Worm (Caenorhabditis elegans): ENCODE measurements around the gene ZK328.6.

The ZK328.6 gene

DNA sequence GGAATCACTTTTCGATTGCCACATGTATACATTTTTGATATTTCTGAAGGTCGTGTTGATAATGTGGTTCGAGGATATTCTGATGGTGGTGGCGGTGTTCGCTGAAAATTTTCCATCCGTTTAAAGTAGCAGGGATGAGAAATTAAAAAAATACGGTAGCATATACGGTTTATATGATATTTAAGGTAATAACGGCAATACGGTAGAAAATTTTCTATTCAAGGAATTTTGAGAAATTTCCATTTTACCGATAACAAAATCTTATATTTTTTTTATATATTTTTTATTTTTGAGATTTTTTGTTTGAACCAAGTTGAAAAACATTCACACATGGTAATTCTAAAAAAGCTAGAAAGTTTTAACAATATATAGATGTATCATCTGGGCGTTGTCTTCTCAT is at the start of gene ZK328.6:
Gene ZK328.6, minus strand, starts transcription at position 101 of the 400 bp plus-strand sequence.
- TF ChIP-seq lsy-2 (tag; optimal IDR thresholded peaks at IDR 0.05) (no peak), nhr-76 (tag; optimal IDR thresholded peaks at IDR 0.05) (no peak), pha-4 (tag; optimal IDR thresholded peaks at IDR 0.05) (no peak), ceh-43 (GFP tag; optimal IDR thresholded peaks at IDR 0.05) (no peak), elt-1 (tag; optimal IDR thresholded peaks at IDR 0.05; ENCODE audit: borderline replicate concordance, insufficient read depth) (no peak), mep-1 (tag; optimal IDR thresholded peaks at IDR 0.05) (no peak), lin-13 (tag; optimal IDR thresholded peaks at IDR 0.05) (no peak)

DNA sequence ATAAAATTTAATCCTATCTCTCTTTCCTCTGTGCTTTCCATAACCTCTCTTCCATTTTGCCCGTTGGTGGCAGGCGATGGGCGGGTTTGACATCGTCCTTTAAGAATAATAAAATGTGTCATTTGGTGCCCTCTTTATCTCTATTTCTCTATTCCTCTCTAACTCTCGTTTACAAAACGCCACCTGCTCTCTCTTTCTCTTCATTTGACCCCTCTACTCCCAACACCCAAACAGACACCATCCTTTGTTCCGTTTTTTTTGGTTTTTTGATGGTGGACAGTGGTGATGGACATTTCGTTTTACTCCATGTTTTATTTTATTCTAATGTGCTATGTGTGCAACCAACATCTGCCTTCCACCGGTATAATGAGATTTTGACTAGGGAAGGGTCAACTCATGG is 48.5 kb upstream of the ZK328.6 start:
- TF ChIP-seq nhr-76 (tag; optimal IDR thresholded peaks at IDR 0.05): no peak
- TF ChIP-seq ces-1 (GFP tag; optimal IDR thresholded peaks at IDR 0.05): peak; percentile 31
- no peak for TF ChIP-seq ham-2 (GFP tag; optimal IDR thresholded peaks at IDR 0.05)
- no peak for TF ChIP-seq mep-1 (tag; optimal IDR thresholded peaks at IDR 0.05)
- TF ChIP-seq bed-3 (GFP tag; optimal IDR thresholded peaks at IDR 0.05): no peak
- TF ChIP-seq mls-2 (tag; optimal IDR thresholded peaks at IDR 0.05): no peak
- no peak for TF ChIP-seq unc-39 (tag; optimal IDR thresholded peaks at IDR 0.05)
- TF ChIP-seq unc-120 (tag; optimal IDR thresholded peaks at IDR 0.05; ENCODE audit: poor library complexity, severe bottlenecking): no peak
- no peak for TF ChIP-seq ceh-83 (GFP tag; optimal IDR thresholded peaks at IDR 0.05)
- TF ChIP-seq nhr-12 (tag; optimal IDR thresholded peaks at IDR 0.05): no peak
- peak; percentile 44 for TF ChIP-seq cnd-1 (tag; optimal IDR thresholded peaks at IDR 0.05)
- TF ChIP-seq M03D4.4 (tag; optimal IDR thresholded peaks at IDR 0.05): peak; percentile 41
- TF ChIP-seq flh-1 (GFP tag; optimal IDR thresholded peaks at IDR 0.05): no peak
- no peak for TF ChIP-seq lin-13 (tag; optimal IDR thresholded peaks at IDR 0.05)
- no peak for TF ChIP-seq nhr-28 (tag; optimal IDR thresholded peaks at IDR 0.05)
- peak; percentile 94 for TF ChIP-seq hlh-1 (tag; optimal IDR thresholded peaks at IDR 0.05)
- no peak for TF ChIP-seq sem-2 (GFP tag; optimal IDR thresholded peaks at IDR 0.05)
- TF ChIP-seq elt-1 (tag; optimal IDR thresholded peaks at IDR 0.05; ENCODE audit: borderline replicate concordance, insufficient read depth): no peak
- no peak for TF ChIP-seq lsy-2 (tag; optimal IDR thresholded peaks at IDR 0.05)
- TF ChIP-seq tbx-8 (GFP tag; optimal IDR thresholded peaks at IDR 0.05): no peak
- peak; percentile 68 for TF ChIP-seq unc-62 (GFP tag; optimal IDR thresholded peaks at IDR 0.05)
- TF ChIP-seq pha-4 (tag; optimal IDR thresholded peaks at IDR 0.05): no peak
- no peak for TF ChIP-seq blmp-1 (tag; optimal IDR thresholded peaks at IDR 0.05)
- no peak for TF ChIP-seq mab-5 (tag; optimal IDR thresholded peaks at IDR 0.05)
- TF ChIP-seq lin-32 (GFP tag; optimal IDR thresholded peaks at IDR 0.05): peak; percentile 41
- peak; percentile 33 for TF ChIP-seq nhr-2 (tag; optimal IDR thresholded peaks at IDR 0.05)
- TF ChIP-seq ceh-43 (GFP tag; optimal IDR thresholded peaks at IDR 0.05): no peak
- TF ChIP-seq nhr-237 (tag; optimal IDR thresholded peaks at IDR 0.05): no peak

DNA sequence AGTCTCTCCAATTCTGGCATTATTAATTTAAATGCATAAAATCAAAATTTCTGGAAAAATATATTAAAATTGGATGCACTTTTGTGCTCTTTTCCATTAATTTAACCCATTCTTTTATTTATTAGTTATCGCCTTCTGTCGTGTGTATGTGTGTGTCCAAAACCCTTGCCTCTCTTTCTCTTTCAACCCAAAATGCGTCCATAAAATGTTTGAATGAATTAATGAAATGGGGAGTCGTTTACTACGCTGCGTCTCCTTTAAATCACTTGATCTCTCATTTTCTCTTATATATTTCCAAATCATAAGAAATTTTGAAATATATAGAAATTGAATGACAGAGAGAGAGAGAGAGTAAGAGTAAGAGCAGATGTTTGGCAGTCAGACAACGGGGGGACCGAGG is 47.6 kb upstream of the ZK328.6 start:
- TF ChIP-seq unc-39 (tag; optimal IDR thresholded peaks at IDR 0.05) (no peak), ces-1 (GFP tag; optimal IDR thresholded peaks at IDR 0.05) (peak; percentile 91), nhr-237 (tag; optimal IDR thresholded peaks at IDR 0.05) (no peak), nhr-76 (tag; optimal IDR thresholded peaks at IDR 0.05) (no peak), mab-5 (tag; optimal IDR thresholded peaks at IDR 0.05) (peak; percentile 11), flh-1 (GFP tag; optimal IDR thresholded peaks at IDR 0.05) (no peak), lsy-2 (tag; optimal IDR thresholded peaks at IDR 0.05) (no peak), lin-32 (GFP tag; optimal IDR thresholded peaks at IDR 0.05) (no peak)

DNA sequence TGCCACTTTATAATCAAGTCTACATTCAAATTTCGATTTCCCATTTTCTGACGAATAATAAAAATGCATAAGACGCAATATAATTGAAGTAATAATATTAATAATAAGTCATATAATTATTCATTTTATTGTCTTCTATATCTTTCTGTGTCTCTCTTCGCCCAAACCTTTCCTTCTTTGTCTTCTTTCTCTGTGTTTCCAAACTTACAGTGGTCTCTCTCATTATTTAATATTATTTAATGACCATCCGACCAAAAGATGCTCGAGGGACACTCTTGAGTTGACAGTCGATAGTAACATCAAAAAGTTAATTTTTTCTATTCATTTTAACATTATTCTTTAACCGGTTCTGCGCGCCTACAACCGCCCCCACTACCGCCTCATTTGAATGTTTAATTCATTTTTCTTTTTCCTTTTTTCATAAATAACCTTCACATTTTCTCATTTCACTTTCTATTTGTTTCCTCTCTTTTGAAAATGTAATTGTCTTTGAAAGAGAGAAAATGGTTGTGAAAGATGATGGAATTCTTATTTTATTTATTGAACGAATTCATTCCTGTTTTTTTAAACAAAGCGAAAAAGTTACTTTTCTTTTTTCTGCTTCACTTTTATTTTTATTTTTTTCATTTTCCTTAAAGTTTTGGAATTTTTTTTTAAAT is 43.4 kb upstream of the ZK328.6 start:
- no peak for TF ChIP-seq ham-2 (GFP tag; optimal IDR thresholded peaks at IDR 0.05)
- TF ChIP-seq nhr-237 (tag; optimal IDR thresholded peaks at IDR 0.05): peak; percentile 4
- TF ChIP-seq ces-1 (GFP tag; optimal IDR thresholded peaks at IDR 0.05): peak; percentile 91
- TF ChIP-seq blmp-1 (tag; optimal IDR thresholded peaks at IDR 0.05): peak; percentile 1

DNA sequence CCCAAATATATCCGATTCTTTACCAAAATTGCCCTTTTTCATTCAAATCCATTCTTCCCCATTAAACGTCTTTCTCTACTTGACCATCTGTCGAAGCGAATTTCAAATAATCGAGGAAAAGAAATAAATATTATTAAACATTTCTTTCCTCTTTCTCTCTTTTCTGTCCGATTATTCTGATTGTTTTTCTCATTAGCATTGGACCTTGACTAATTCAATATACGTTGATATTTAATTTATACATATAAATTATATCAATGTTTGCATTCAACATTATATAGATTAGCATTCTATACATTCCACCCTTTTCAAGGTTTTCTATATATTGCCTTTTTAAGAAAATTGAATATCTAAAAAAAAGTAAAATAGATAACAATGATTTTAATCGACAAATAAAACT is 42.6 kb upstream of the ZK328.6 start:
- TF ChIP-seq sptf-1 (tag; optimal IDR thresholded peaks at IDR 0.05): no peak
- TF ChIP-seq nhr-237 (tag; optimal IDR thresholded peaks at IDR 0.05): no peak
- no peak for TF ChIP-seq hlh-1 (tag; optimal IDR thresholded peaks at IDR 0.05)
- no peak for TF ChIP-seq bed-3 (GFP tag; optimal IDR thresholded peaks at IDR 0.05)
- peak; percentile 89 for TF ChIP-seq ces-1 (GFP tag; optimal IDR thresholded peaks at IDR 0.05)
